Fruit fly (Drosophila melanogaster): ENCODE measurements around the gene Sec61gamma.

The Sec61gamma gene

DNA sequence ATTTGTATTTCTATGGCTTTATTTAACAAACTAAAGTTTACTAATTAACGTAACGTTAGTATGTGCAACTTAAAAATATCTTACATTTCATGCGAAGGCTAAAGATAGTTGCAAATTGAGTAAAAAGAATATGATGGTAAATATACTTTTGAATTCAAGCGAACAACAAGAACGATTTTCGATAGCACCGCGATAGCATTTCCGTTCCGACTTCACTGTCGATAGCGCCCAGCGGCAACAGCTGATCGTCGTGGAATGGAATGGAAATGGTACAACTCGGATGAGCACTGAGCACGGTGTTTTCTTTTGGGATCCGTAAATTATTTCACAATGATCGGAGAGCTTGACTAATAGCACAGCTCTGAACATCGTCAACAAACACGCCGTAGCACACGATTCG, 29.7 kb upstream of the Sec61gamma start:
- TF ChIP-seq CG11617 (GFP tag; optimal IDR thresholded peaks at IDR 0.05) (peak; percentile 71), CG14711 (tag; optimal IDR thresholded peaks at IDR 0.05) (peak; percentile 38), cic (GFP tag; optimal IDR thresholded peaks at IDR 0.05) (no peak), Crg-1 (GFP tag; optimal IDR thresholded peaks at IDR 0.05) (peak; percentile 46), cnc (optimal IDR thresholded peaks at IDR 0.05) (no peak), CG12768 (GFP tag; optimal IDR thresholded peaks at IDR 0.05) (no peak), CG7101 (tag; optimal IDR thresholded peaks at IDR 0.05) (peak; percentile 81), pad (GFP tag; optimal IDR thresholded peaks at IDR 0.05) (peak; percentile 39), Mnt (GFP tag; optimal IDR thresholded peaks at IDR 0.05) (peak; percentile 68), CG5204 (GFP tag; optimal IDR thresholded peaks at IDR 0.05) (no peak), Hr96 (GFP tag; optimal IDR thresholded peaks at IDR 0.05) (no peak), Clk (GFP tag; optimal IDR thresholded peaks at IDR 0.05) (no peak), CG1620 (GFP tag; optimal IDR thresholded peaks at IDR 0.05) (no peak), bab1 (GFP tag; optimal IDR thresholded peaks at IDR 0.05) (peak; percentile 82), kay (GFP tag; ENCODE audit: borderline replicate concordance) (no peak), ovo (GFP tag; optimal IDR thresholded peaks at IDR 0.05) (no peak), CG7045 (GFP tag; optimal IDR thresholded peaks at IDR 0.05) (no peak), toe (GFP tag; optimal IDR thresholded peaks at IDR 0.05) (no peak), CG33017 (tag; optimal IDR thresholded peaks at IDR 0.05) (no peak), tj (GFP tag; optimal IDR thresholded peaks at IDR 0.05) (peak; percentile 32)

DNA sequence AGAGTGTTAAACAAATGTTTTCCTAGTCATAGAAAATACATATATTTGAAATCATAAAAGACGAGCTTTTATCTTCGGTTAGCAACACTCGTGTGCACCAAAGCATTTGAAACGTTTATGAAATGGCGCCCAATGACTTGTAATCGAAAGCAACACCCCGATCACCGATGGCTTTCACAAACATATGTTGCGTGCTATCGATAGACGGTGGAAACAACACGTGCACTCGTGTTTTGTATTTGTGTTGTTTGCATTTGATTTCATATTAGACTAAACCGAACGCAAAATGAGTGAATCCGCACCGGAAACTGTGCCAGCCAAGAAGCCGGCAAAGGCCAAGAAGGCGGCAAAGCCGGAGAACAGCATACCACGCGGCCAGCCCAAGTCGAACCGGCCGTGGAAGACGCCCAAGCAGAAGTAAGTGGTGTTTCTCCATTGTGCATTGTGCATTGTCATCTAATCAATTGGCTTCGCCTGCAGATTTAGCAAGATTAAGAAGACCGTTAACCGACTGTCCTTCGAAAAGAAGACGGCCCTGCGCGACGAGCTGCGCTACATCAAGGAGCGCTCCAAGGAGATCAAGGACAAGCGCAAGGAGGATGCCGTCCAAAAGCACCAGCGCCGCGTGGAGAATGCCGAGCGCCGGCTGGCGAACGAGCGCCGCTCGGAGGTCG, 27.0 kb upstream of the Sec61gamma start, which contains the start of gene CG14210:
Gene CG14210 (plus strand): TSS at position 207 of the 674 bp plus-strand sequence.
- peak; percentile 1 for TF ChIP-seq CG11617 (GFP tag; optimal IDR thresholded peaks at IDR 0.05)
- no peak for TF ChIP-seq Hr96 (GFP tag; optimal IDR thresholded peaks at IDR 0.05)
- TF ChIP-seq cnc (optimal IDR thresholded peaks at IDR 0.05), result peak; percentile 73 to 89
- TF ChIP-seq CG7101 (tag; optimal IDR thresholded peaks at IDR 0.05), result no peak
- TF ChIP-seq CG14711 (tag; optimal IDR thresholded peaks at IDR 0.05), result no peak
- no peak for TF ChIP-seq CG1620 (GFP tag; optimal IDR thresholded peaks at IDR 0.05)
- no peak for TF ChIP-seq cic (GFP tag; optimal IDR thresholded peaks at IDR 0.05)
- no peak for TF ChIP-seq Clk (GFP tag; optimal IDR thresholded peaks at IDR 0.05)
- no peak for TF ChIP-seq CG33017 (tag; optimal IDR thresholded peaks at IDR 0.05)
- no peak for TF ChIP-seq CG7045 (GFP tag; optimal IDR thresholded peaks at IDR 0.05)
- TF ChIP-seq bab1 (GFP tag; optimal IDR thresholded peaks at IDR 0.05), result peak; percentile 65
- no peak for TF ChIP-seq CG12768 (GFP tag; optimal IDR thresholded peaks at IDR 0.05)
- TF ChIP-seq pad (GFP tag; optimal IDR thresholded peaks at IDR 0.05), result no peak
- TF ChIP-seq tj (GFP tag; optimal IDR thresholded peaks at IDR 0.05), result no peak
- TF ChIP-seq Crg-1 (GFP tag; optimal IDR thresholded peaks at IDR 0.05), result no peak
- no peak for TF ChIP-seq toe (GFP tag; optimal IDR thresholded peaks at IDR 0.05)
- TF ChIP-seq ovo (GFP tag; optimal IDR thresholded peaks at IDR 0.05), result no peak
- TF ChIP-seq Mnt (GFP tag; optimal IDR thresholded peaks at IDR 0.05), result peak; percentile 97
- TF ChIP-seq kay (GFP tag; ENCODE audit: borderline replicate concordance), result no peak
- no peak for TF ChIP-seq CG5204 (GFP tag; optimal IDR thresholded peaks at IDR 0.05)

DNA sequence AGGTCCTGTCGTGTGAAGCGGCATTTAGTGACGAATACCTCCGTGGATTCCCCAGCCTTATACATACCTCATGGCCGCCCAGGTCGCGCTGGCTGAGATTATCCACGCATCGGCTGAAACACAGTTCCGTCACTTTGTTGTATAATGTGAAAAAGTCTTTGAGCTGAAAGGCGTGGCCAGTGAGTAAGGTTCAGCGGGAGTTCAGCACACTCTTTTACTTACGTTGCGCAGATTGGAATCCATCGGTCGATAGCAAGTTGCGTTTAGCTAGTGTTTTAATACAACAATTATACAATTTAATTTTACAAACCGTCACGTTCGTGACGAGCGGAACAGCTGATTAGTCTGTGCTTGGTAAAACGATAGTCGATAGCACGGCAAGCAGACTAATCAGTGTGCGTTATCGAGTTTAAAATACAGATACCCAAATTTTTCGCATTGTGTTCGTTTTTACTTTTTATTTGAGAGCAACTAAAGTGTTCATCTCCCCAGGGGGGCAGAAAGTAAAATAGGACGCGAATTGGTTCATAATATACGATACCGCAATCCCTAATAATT, 24.9 kb upstream of the Sec61gamma start, which contains the start of the genes Pstk and Tim9b:
Gene Pstk (minus strand): TSS at position 355 of the 558 bp plus-strand sequence.
Gene Tim9b (minus strand): TSS at position 355 of the 558 bp plus-strand sequence.
- TF ChIP-seq bab1 (GFP tag; optimal IDR thresholded peaks at IDR 0.05) (peak; percentile 15), tj (GFP tag; optimal IDR thresholded peaks at IDR 0.05) (no peak)

DNA sequence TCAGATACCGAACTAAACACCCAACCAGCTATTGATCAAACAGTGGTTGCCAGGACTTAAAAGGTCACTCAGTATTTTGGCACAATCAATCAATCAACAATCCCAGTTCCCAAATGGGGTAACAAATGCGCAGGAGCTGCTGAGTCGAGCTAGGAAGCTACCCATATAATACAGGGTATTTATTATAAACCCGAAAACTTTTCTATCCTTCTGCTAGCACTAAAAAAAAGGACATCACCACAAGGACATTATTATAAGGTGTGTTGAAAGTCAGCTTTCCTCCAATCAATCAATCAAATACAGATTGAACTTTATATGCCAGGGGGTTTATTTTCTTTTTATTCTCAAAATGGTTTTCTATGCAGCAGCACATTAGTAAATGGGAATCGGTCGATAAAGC, 22.0 kb upstream of the Sec61gamma start, which contains the start of gene CG14221:
Gene CG14221 (minus strand): TSS at position 101 of the 400 bp plus-strand sequence.
- TF ChIP-seq pad (GFP tag; optimal IDR thresholded peaks at IDR 0.05) (no peak), CG11617 (GFP tag; optimal IDR thresholded peaks at IDR 0.05) (no peak), CG5204 (GFP tag; optimal IDR thresholded peaks at IDR 0.05) (no peak), Clk (GFP tag; optimal IDR thresholded peaks at IDR 0.05) (no peak), bab1 (GFP tag; optimal IDR thresholded peaks at IDR 0.05) (no peak), Crg-1 (GFP tag; optimal IDR thresholded peaks at IDR 0.05) (no peak), cnc (optimal IDR thresholded peaks at IDR 0.05) (no peak), Mnt (GFP tag; optimal IDR thresholded peaks at IDR 0.05) (no peak), CG7045 (GFP tag; optimal IDR thresholded peaks at IDR 0.05) (no peak), CG7101 (tag; optimal IDR thresholded peaks at IDR 0.05) (no peak), kay (GFP tag; ENCODE audit: borderline replicate concordance) (no peak), ovo (GFP tag; optimal IDR thresholded peaks at IDR 0.05) (no peak), Hr96 (GFP tag; optimal IDR thresholded peaks at IDR 0.05) (no peak), cic (GFP tag; optimal IDR thresholded peaks at IDR 0.05) (no peak), CG33017 (tag; optimal IDR thresholded peaks at IDR 0.05) (no peak), CG14711 (tag; optimal IDR thresholded peaks at IDR 0.05) (no peak), CG1620 (GFP tag; optimal IDR thresholded peaks at IDR 0.05) (no peak), tj (GFP tag; optimal IDR thresholded peaks at IDR 0.05) (no peak)

DNA sequence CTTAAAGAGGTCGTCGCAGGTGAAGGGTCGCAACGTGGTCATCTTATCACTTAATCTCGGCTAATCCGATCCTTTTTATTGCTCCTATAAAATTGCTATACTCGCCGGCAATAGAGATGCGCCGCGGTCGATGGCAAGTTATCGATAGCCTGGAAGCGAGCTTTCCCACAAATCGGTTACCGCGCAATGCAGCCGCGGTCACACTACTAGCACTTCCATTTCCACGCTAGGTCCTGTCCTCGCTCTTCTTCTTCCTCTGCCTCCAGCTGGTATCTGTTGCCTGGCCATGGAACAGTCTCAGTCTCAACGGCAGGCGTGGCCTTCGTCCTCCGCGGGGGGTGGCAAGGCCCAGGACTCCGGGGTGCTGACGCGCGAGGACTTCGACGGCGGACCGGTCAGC, 20.2 kb upstream of the Sec61gamma start, which contains the start of the genes Naa20A and MKP-4:
Gene Naa20A (minus strand): TSS at position 151 of the 400 bp plus-strand sequence.
Gene MKP-4 (plus strand): TSS at position 191 of the 400 bp plus-strand sequence.
- TF ChIP-seq Mnt (GFP tag; optimal IDR thresholded peaks at IDR 0.05) (peak; percentile 39), CG7045 (GFP tag; optimal IDR thresholded peaks at IDR 0.05) (no peak)

DNA sequence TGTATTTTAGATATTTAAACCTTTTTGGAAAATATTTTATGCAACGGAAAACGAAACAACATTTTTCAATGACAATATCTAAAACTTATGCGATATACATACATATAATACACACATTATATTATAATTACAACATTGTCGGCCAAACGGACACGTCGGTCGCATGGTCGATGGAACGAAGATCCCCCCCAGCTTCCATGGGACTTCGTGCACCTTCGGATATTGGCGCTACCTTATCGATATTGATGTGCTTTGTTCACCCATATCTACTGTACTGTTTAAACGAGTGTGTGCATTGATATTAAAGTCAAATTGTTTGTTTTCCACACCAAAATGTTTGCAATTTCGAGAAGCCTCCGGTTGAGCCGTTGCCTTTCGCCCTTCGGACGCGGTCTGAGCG, 17.7 kb upstream of the Sec61gamma start, which contains the start of gene CG14212:
Gene CG14212 (plus strand): TSS at position 301 of the 400 bp plus-strand sequence.
- TF ChIP-seq kay (GFP tag; ENCODE audit: borderline replicate concordance) (no peak), CG11617 (GFP tag; optimal IDR thresholded peaks at IDR 0.05) (no peak), tj (GFP tag; optimal IDR thresholded peaks at IDR 0.05) (no peak), CG5204 (GFP tag; optimal IDR thresholded peaks at IDR 0.05) (no peak), ovo (GFP tag; optimal IDR thresholded peaks at IDR 0.05) (no peak), Clk (GFP tag; optimal IDR thresholded peaks at IDR 0.05) (no peak), cnc (optimal IDR thresholded peaks at IDR 0.05) (no peak), CG7045 (GFP tag; optimal IDR thresholded peaks at IDR 0.05) (no peak), Hr96 (GFP tag; optimal IDR thresholded peaks at IDR 0.05) (no peak), Crg-1 (GFP tag; optimal IDR thresholded peaks at IDR 0.05) (no peak), pad (GFP tag; optimal IDR thresholded peaks at IDR 0.05) (no peak), cic (GFP tag; optimal IDR thresholded peaks at IDR 0.05) (no peak), CG12768 (GFP tag; optimal IDR thresholded peaks at IDR 0.05) (no peak), CG7101 (tag; optimal IDR thresholded peaks at IDR 0.05) (no peak), toe (GFP tag; optimal IDR thresholded peaks at IDR 0.05) (no peak), Mnt (GFP tag; optimal IDR thresholded peaks at IDR 0.05) (no peak), CG1620 (GFP tag; optimal IDR thresholded peaks at IDR 0.05) (no peak), CG33017 (tag; optimal IDR thresholded peaks at IDR 0.05) (no peak), CG14711 (tag; optimal IDR thresholded peaks at IDR 0.05) (no peak), bab1 (GFP tag; optimal IDR thresholded peaks at IDR 0.05) (no peak)
